In genomic region chrIV:14326694-14327298, ce11 we compare ENCODE assay signal across 3 worm cellular contexts.
TF ChIP-seq lines count a peak whose summit lies in the region.

No protein-coding gene starts in this region.

TF ChIP-seq in whole organism, L2 larva, 48 proteins besides CTCF, POLR2A, EP300 and RAD21 (continued from another document):
- TF ChIP-seq lin-11 (tag; optimal IDR thresholded peaks at IDR 0.05; lab: Kevin White, UChicago) (no peak), ama-1 (optimal IDR thresholded peaks at IDR 0.05; lab: Kevin White, UChicago) (peak; percentile 81), lin-13 (GFP tag; optimal IDR thresholded peaks at IDR 0.05; lab: Kevin White, UChicago) (peak; percentile 71), ceh-16 (tag; optimal IDR thresholded peaks at IDR 0.05; lab: Kevin White, UChicago) (peak; percentile 69), F13H6.1 (tag; optimal IDR thresholded peaks at IDR 0.05; lab: Kevin White, UChicago) (peak; percentile 86), nhr-25 (tag; optimal IDR thresholded peaks at IDR 0.05; lab: Kevin White, UChicago) (no peak), R02D3.7 (tag; optimal IDR thresholded peaks at IDR 0.05; lab: Kevin White, UChicago) (no peak), skn-1 (tag; optimal IDR thresholded peaks at IDR 0.05; lab: Kevin White, UChicago) (no peak), nhr-77 (tag; optimal IDR thresholded peaks at IDR 0.05; lab: Kevin White, UChicago) (no peak), C34F6.9 (tag; optimal IDR thresholded peaks at IDR 0.05; lab: Kevin White, UChicago) (no peak), nhr-11 (tag; optimal IDR thresholded peaks at IDR 0.05; lab: Kevin White, UChicago) (no peak), peb-1 (tag; optimal IDR thresholded peaks at IDR 0.05; lab: Kevin White, UChicago) (no peak), sem-4 (tag; optimal IDR thresholded peaks at IDR 0.05; lab: Kevin White, UChicago) (no peak), ceh-82 (tag; optimal IDR thresholded peaks at IDR 0.05; lab: Kevin White, UChicago) (no peak), ztf-11 (tag; optimal IDR thresholded peaks at IDR 0.05; lab: Kevin White, UChicago) (no peak), Y55F3AM.14 (GFP tag; optimal IDR thresholded peaks at IDR 0.05; lab: Kevin White, UChicago) (peak; percentile 48), nhr-12 (tag; optimal IDR thresholded peaks at IDR 0.05; lab: Kevin White, UChicago) (no peak), nhr-10 (tag; optimal IDR thresholded peaks at IDR 0.05; lab: Kevin White, UChicago) (peak; percentile 45), egl-27 (tag; optimal IDR thresholded peaks at IDR 0.05; lab: Kevin White, UChicago) (peak; percentile 16), blmp-1 (tag; optimal IDR thresholded peaks at IDR 0.05; lab: Kevin White, UChicago; ENCODE audit: insufficient read depth) (no peak), snpc-4 (tag; optimal IDR thresholded peaks at IDR 0.05; lab: Kevin White, UChicago) (peak; percentile 98), elt-1 (tag; optimal IDR thresholded peaks at IDR 0.05; lab: Kevin White, UChicago) (no peak), lsy-2 (tag; optimal IDR thresholded peaks at IDR 0.05; lab: Kevin White, UChicago) (peak in 1 of 2 experiments; percentile 40), nhr-237 (tag; optimal IDR thresholded peaks at IDR 0.05; lab: Kevin White, UChicago) (no peak), unc-62 (GFP tag; optimal IDR thresholded peaks at IDR 0.05; lab: Kevin White, UChicago) (no peak)

TF ChIP-seq in whole organism, L4 larva, 104 proteins besides CTCF, POLR2A, EP300 and RAD21 (continued from another document and continues in another):
- TF ChIP-seq dve-1 (tag; optimal IDR thresholded peaks at IDR 0.05; lab: Kevin White, UChicago; ENCODE audit: insufficient read depth) (no peak), lin-38 (GFP tag; IDR thresholded peaks at IDR 0.05; lab: Robert Waterston, UW) (peak; percentile 75), lin-13 (GFP tag; optimal IDR thresholded peaks at IDR 0.05; lab: Kevin White, UChicago) (peak; percentile 64), ama-1 (optimal IDR thresholded peaks at IDR 0.05; lab: Kevin White, UChicago) (no peak), zfp-2 (tag; optimal IDR thresholded peaks at IDR 0.05; lab: Kevin White, UChicago) (no peak), saeg-2 (GFP tag; IDR thresholded peaks at IDR 0.05; lab: Robert Waterston, UW) (peak; percentile 48; the same call in 1 of the 2 replicates), snpc-4 (tag; optimal IDR thresholded peaks at IDR 0.05; lab: Kevin White, UChicago) (peak; percentile 89), hlh-11 (tag; optimal IDR thresholded peaks at IDR 0.05; lab: Kevin White, UChicago) (peak; percentile 96), ctbp-1 (GFP tag; IDR thresholded peaks at IDR 0.05; lab: Robert Waterston, UW) (no peak), dmd-8 (GFP tag; IDR thresholded peaks at IDR 0.05; lab: Robert Waterston, UW) (peak; percentile 69; the same call in 1 of the 2 replicates), R02D3.7 (tag; optimal IDR thresholded peaks at IDR 0.05; lab: Kevin White, UChicago) (no peak), nhr-76 (tag; optimal IDR thresholded peaks at IDR 0.05; lab: Kevin White, UChicago) (no peak), F26F4.8 (GFP tag; conservative IDR thresholded peaks at IDR 0.05; lab: Robert Waterston, UW) (no peak), fkh-10 (GFP tag; optimal IDR thresholded peaks at IDR 0.05; lab: Kevin White, UChicago) (no peak), nhr-237 (tag; optimal IDR thresholded peaks at IDR 0.05; lab: Kevin White, UChicago) (no peak), pha-4 (GFP tag; IDR thresholded peaks at IDR 0.05; lab: Robert Waterston, UW) (peak; percentile 89), pha-4 (tag; optimal IDR thresholded peaks at IDR 0.05; lab: Kevin White, UChicago) (no peak), D1046.2 (GFP tag; IDR thresholded peaks at IDR 0.05; lab: Robert Waterston, UW) (no peak), nhr-28 (tag; optimal IDR thresholded peaks at IDR 0.05; lab: Kevin White, UChicago) (no peak), vab-7 (GFP tag; IDR thresholded peaks at IDR 0.05; lab: Robert Waterston, UW) (peak; percentile 43; the same call in 1 of the 2 replicates), unc-130 (GFP tag; optimal IDR thresholded peaks at IDR 0.05; lab: Kevin White, UChicago) (peak; percentile 44), F37D6.2 (tag; optimal IDR thresholded peaks at IDR 0.05; lab: Kevin White, UChicago) (peak; percentile 19), mdt-29 (GFP tag; IDR thresholded peaks at IDR 0.05; lab: Robert Waterston, UW) (peak; percentile 95), php-3 (GFP tag; IDR thresholded peaks at IDR 0.05; lab: Robert Waterston, UW) (peak; percentile 71; the same call in 1 of the 2 replicates), skn-1 (tag; optimal IDR thresholded peaks at IDR 0.05; lab: Kevin White, UChicago) (no peak), Y105C5A.15 (GFP tag; IDR thresholded peaks at IDR 0.05; lab: Robert Waterston, UW) (no peak), arid-1 (GFP tag; conservative IDR thresholded peaks at IDR 0.05; lab: Robert Waterston, UW) (peak; percentile 85), lin-1 (GFP tag; IDR thresholded peaks at IDR 0.05; lab: Robert Waterston, UW) (peak; percentile 57; the same call in 1 of the 2 replicates), Y5F2A.4 (GFP tag; optimal IDR thresholded peaks at IDR 0.05; lab: Kevin White, UChicago) (peak; percentile 44), F49E8.2 (tag; optimal IDR thresholded peaks at IDR 0.05; lab: Kevin White, UChicago; ENCODE audit: borderline replicate concordance) (peak; percentile 96), hlh-30 (tag; optimal IDR thresholded peaks at IDR 0.05; lab: Kevin White, UChicago; ENCODE audit: insufficient read depth) (peak; percentile 61), fos-1 (tag; optimal IDR thresholded peaks at IDR 0.05; lab: Kevin White, UChicago) (no peak), ZK546.5 (tag; optimal IDR thresholded peaks at IDR 0.05; lab: Kevin White, UChicago) (no peak), ztf-11 (tag; optimal IDR thresholded peaks at IDR 0.05; lab: Kevin White, UChicago) (no peak), nhr-6 (tag; optimal IDR thresholded peaks at IDR 0.05; lab: Kevin White, UChicago) (no peak), lim-7 (GFP tag; IDR thresholded peaks at IDR 0.05; lab: Robert Waterston, UW) (no peak), lin-15B (tag; optimal IDR thresholded peaks at IDR 0.05; lab: Kevin White, UChicago) (no peak), Y48G9A.11 (GFP tag; IDR thresholded peaks at IDR 0.05; lab: Robert Waterston, UW) (peak; percentile 70), snpc-1.2 (GFP tag; IDR thresholded peaks at IDR 0.05; lab: Robert Waterston, UW) (peak; percentile 100), jun-1 (tag; optimal IDR thresholded peaks at IDR 0.05; lab: Kevin White, UChicago) (no peak), mxl-3 (GFP tag; optimal IDR thresholded peaks at IDR 0.05; lab: Kevin White, UChicago) (peak; percentile 87), ces-1 (GFP tag; optimal IDR thresholded peaks at IDR 0.05; lab: Kevin White, UChicago) (no peak), pqm-1 (tag; optimal IDR thresholded peaks at IDR 0.05; lab: Kevin White, UChicago) (no peak), daf-8 (GFP tag; IDR thresholded peaks at IDR 0.05; lab: Robert Waterston, UW) (no peak), madf-9 (GFP tag; conservative IDR thresholded peaks at IDR 0.05; lab: Robert Waterston, UW) (no peak), nhr-102 (tag; optimal IDR thresholded peaks at IDR 0.05; lab: Kevin White, UChicago) (peak; percentile 87), zfp-3 (GFP tag; conservative IDR thresholded peaks at IDR 0.05; lab: Robert Waterston, UW) (peak; percentile 66; the same call in 1 of the 2 replicates), T26A8.4 (GFP tag; IDR thresholded peaks at IDR 0.05; lab: Robert Waterston, UW) (peak; percentile 91), spr-1 (tag; optimal IDR thresholded peaks at IDR 0.05; lab: Kevin White, UChicago) (peak; percentile 72), ceh-82 (tag; optimal IDR thresholded peaks at IDR 0.05; lab: Kevin White, UChicago) (no peak), dmd-9 (GFP tag; IDR thresholded peaks at IDR 0.05; lab: Robert Waterston, UW) (peak; percentile 53; the same call in 1 of the 2 replicates), unc-39 (tag; optimal IDR thresholded peaks at IDR 0.05; lab: Kevin White, UChicago) (no peak), daf-16 (GFP tag; optimal IDR thresholded peaks at IDR 0.05; lab: Kevin White, UChicago) (peak; percentile 75 to 81), daf-16 (tag; optimal IDR thresholded peaks at IDR 0.05; lab: Kevin White, UChicago) (peak; percentile 67), gei-8 (GFP tag; optimal IDR thresholded peaks at IDR 0.05; lab: Kevin White, UChicago) (peak; percentile 47), rbr-2 (tag; optimal IDR thresholded peaks at IDR 0.05; lab: Kevin White, UChicago) (peak; percentile 77)

TF ChIP-seq in whole organism, late embryonic, 69 proteins besides CTCF, POLR2A, EP300 and RAD21 (continued from another document):
- TF ChIP-seq tbx-7 (tag; optimal IDR thresholded peaks at IDR 0.05; lab: Kevin White, UChicago) = no peak
- no peak for TF ChIP-seq lin-11 (tag; optimal IDR thresholded peaks at IDR 0.05; lab: Kevin White, UChicago)
- TF ChIP-seq elt-2 (tag; optimal IDR thresholded peaks at IDR 0.05; lab: Kevin White, UChicago) = peak; percentile 48
- no peak for TF ChIP-seq ceh-9 (tag; optimal IDR thresholded peaks at IDR 0.05; lab: Kevin White, UChicago)
- no peak for TF ChIP-seq fkh-10 (GFP tag; optimal IDR thresholded peaks at IDR 0.05; lab: Kevin White, UChicago)
- no peak for TF ChIP-seq mec-3 (tag; optimal IDR thresholded peaks at IDR 0.05; lab: Kevin White, UChicago; ENCODE audit: borderline replicate concordance)
- no peak for TF ChIP-seq ceh-34 (tag; optimal IDR thresholded peaks at IDR 0.05; lab: Kevin White, UChicago)
- TF ChIP-seq hlh-30 (tag; optimal IDR thresholded peaks at IDR 0.05; lab: Kevin White, UChicago; ENCODE audit: insufficient read depth) = no peak
- TF ChIP-seq ceh-18 (tag; optimal IDR thresholded peaks at IDR 0.05; lab: Kevin White, UChicago) = peak; percentile 19
- peak; percentile 53 for TF ChIP-seq tbx-2 (tag; optimal IDR thresholded peaks at IDR 0.05; lab: Kevin White, UChicago)
